Worm (Caenorhabditis elegans): Measurements from ENCODE around the gene B0238.15.
A peak's percentile ranks its signal among the peaks of the same experiment; 100 is the strongest.

The B0238.15 gene

DNA sequence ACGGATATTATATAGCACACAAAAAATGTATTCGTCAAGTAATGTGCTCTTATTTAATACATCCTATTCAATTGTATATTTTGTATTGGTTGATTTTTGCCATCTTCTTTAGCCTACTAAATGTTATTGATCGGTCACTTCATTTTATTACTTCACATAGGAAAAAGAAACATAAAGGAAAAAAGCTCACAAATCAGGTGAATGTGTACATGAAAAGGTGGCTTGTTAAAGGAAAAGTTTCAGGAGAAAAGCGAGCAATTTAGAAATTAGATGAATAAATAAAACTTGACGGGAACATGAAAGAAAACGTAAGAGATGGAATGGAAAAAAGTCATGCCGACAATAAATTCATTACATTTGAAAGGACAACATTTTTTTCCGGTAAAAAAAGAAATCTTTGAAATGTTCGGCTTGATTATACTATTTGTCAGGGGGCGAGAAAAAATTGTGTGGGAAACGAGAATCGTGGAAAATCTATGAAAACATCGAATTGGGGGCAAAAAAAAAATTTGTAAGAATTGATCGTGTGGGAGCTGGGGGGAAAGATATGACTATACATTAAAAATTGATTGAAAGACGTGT is 35.5 kb downstream of the B0238.15 start:
- no peak for TF ChIP-seq pax-3 (tag; optimal IDR thresholded peaks at IDR 0.05)
- no peak for TF ChIP-seq aha-1 (tag; optimal IDR thresholded peaks at IDR 0.05)
- TF ChIP-seq tlp-1 (tag; optimal IDR thresholded peaks at IDR 0.05) = no peak
- no peak for TF ChIP-seq Y116A8C.19 (tag; optimal IDR thresholded peaks at IDR 0.05; ENCODE audit: borderline replicate concordance)
- TF ChIP-seq pag-3 (tag; optimal IDR thresholded peaks at IDR 0.05; ENCODE audit: borderline replicate concordance, insufficient read depth) = no peak
- no peak for TF ChIP-seq alr-1 (tag; optimal IDR thresholded peaks at IDR 0.05; ENCODE audit: borderline replicate concordance)
- no peak for TF ChIP-seq zip-4 (GFP tag; optimal IDR thresholded peaks at IDR 0.05)
- TF ChIP-seq sptf-1 (tag; optimal IDR thresholded peaks at IDR 0.05) = no peak
- TF ChIP-seq nhr-71 (tag; optimal IDR thresholded peaks at IDR 0.05) = no peak
- no peak for TF ChIP-seq nhr-20 (tag; optimal IDR thresholded peaks at IDR 0.05)
- TF ChIP-seq elt-3 (tag; optimal IDR thresholded peaks at IDR 0.05) = no peak
- no peak for TF ChIP-seq F16B12.6 (tag; optimal IDR thresholded peaks at IDR 0.05)
- TF ChIP-seq nhr-12 (tag; optimal IDR thresholded peaks at IDR 0.05) = no peak
- peak; percentile 69 for TF ChIP-seq nhr-85 (tag)
- no peak for TF ChIP-seq hlh-4 (tag; optimal IDR thresholded peaks at IDR 0.05)
- TF ChIP-seq unc-130 (tag; optimal IDR thresholded peaks at IDR 0.05) = no peak
- TF ChIP-seq nhr-90 (tag; optimal IDR thresholded peaks at IDR 0.05; ENCODE audit: poor library complexity) = peak; percentile 14
- TF ChIP-seq efl-1 (optimal IDR thresholded peaks at IDR 0.05) = no peak
- TF ChIP-seq efl-1 (GFP tag; optimal IDR thresholded peaks at IDR 0.05 in 1 of 2) = peak in 1 of 2 experiments; percentile 39

ce11 chrV:5278001-5278400 is 38.0 kb downstream of the B0238.15 start, which contains the start of gene B0238.9:
Gene B0238.9, minus strand, starts transcription at chrV:5278101.
- no peak for TF ChIP-seq sptf-1 (tag; optimal IDR thresholded peaks at IDR 0.05)
- TF ChIP-seq tbx-2 (tag; optimal IDR thresholded peaks at IDR 0.05) = no peak
- TF ChIP-seq nhr-237 (tag; optimal IDR thresholded peaks at IDR 0.05) = no peak
- TF ChIP-seq nhr-77 (tag; optimal IDR thresholded peaks at IDR 0.05) = no peak
- no peak for TF ChIP-seq ceh-88 (GFP tag; IDR thresholded peaks at IDR 0.05)
- no peak for TF ChIP-seq ceh-90 (tag; optimal IDR thresholded peaks at IDR 0.05)
- no peak for TF ChIP-seq ets-5 (GFP tag; IDR thresholded peaks at IDR 0.05)
- no peak for TF ChIP-seq lin-15B (tag; optimal IDR thresholded peaks at IDR 0.05)
- no peak for TF ChIP-seq hlh-4 (tag; optimal IDR thresholded peaks at IDR 0.05)
- no peak for TF ChIP-seq mef-2 (tag; optimal IDR thresholded peaks at IDR 0.05)
- no peak for TF ChIP-seq ama-1 (optimal IDR thresholded peaks at IDR 0.05)
- no peak for TF ChIP-seq unc-86 (tag; optimal IDR thresholded peaks at IDR 0.05)
- TF ChIP-seq fkh-8 (tag; optimal IDR thresholded peaks at IDR 0.05) = no peak
- no peak for TF ChIP-seq ces-1 (GFP tag; optimal IDR thresholded peaks at IDR 0.05)
- TF ChIP-seq egl-13 (tag; optimal IDR thresholded peaks at IDR 0.05) = no peak
- TF ChIP-seq alr-1 (tag; optimal IDR thresholded peaks at IDR 0.05; ENCODE audit: borderline replicate concordance) = no peak
- no peak for TF ChIP-seq aly-2 (tag; optimal IDR thresholded peaks at IDR 0.05)
- no peak for TF ChIP-seq F16B12.6 (tag; optimal IDR thresholded peaks at IDR 0.05)
- TF ChIP-seq nhr-19 (GFP tag; conservative IDR thresholded peaks at IDR 0.05) = no peak
- TF ChIP-seq fkh-10 (GFP tag; optimal IDR thresholded peaks at IDR 0.05) = no peak

DNA sequence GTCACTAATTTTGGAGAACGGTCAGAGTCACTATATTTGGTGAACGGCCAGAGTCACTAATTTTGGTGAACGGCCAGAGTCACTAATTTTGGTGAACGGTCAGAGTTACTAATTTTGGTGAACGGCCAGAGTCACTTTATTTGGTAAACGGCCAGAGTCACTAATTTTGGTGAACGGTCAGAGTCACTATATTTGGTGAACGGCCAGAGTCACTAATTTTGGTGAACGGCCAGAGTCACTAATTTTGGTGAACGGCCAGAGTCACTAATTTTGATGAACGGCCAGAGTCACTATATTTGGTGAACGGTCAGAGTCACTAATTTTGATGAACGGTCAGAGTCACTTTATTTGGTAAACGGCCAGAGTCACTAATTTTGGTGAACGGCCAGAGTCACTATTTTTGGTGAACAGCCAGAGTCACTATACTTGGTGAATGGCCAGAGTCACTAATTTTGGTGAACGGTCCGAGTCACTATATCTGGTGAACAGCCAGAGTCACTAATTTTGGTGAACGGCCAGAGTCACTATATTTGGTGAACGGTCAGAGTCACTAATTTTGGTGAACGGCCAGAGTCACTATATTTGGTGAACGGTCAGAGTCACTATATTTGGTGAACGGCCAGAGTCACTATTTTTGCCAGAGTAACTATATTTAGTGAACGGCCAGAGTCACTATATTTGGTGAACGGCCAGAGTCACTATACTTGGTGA is 44.4 kb downstream of the B0238.15 start:
- TF ChIP-seq ceh-8 (GFP tag; optimal IDR thresholded peaks at IDR 0.05) (peak; percentile 35), ceh-63 (GFP tag; optimal IDR thresholded peaks at IDR 0.05) (peak; percentile 46)

DNA sequence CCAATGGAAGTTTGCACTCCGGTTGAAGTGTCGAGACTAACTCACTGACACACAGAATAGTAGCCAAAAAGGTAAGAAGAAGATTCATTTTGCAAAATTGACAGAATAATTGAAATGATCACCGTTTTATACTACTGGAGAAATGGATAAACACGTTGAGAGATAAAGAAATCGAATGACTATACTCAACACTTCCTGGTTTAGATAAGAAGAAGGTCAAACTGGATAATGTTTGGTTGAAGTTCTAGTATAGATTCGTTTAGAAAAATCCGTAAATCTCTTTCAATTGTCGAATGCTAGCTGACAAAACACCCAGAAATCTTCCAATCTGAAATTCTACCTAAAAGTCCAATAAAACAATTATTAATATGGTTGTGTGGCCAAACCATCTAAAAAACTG is 47.3 kb downstream of the B0238.15 start, which contains the start of gene Y49G5A.1:
Y49G5A.1 (minus strand) TSS at position 101 of the 400 bp plus-strand sequence.
- no peak for TF ChIP-seq Y116A8C.19 (tag; optimal IDR thresholded peaks at IDR 0.05; ENCODE audit: borderline replicate concordance)
- no peak for TF ChIP-seq mdl-1 (tag; optimal IDR thresholded peaks at IDR 0.05)
- no peak for TF ChIP-seq ceh-8 (GFP tag; optimal IDR thresholded peaks at IDR 0.05)
- no peak for TF ChIP-seq skn-1 (tag; optimal IDR thresholded peaks at IDR 0.05)
- no peak for TF ChIP-seq mab-9 (GFP tag; IDR thresholded peaks at IDR 0.05)
- no peak for TF ChIP-seq nhr-11 (tag; optimal IDR thresholded peaks at IDR 0.05)
- TF ChIP-seq nhr-237 (tag; optimal IDR thresholded peaks at IDR 0.05) = no peak
